Worm (Caenorhabditis elegans) whole organism, L1 larva: ENCODE results near the gene F23A7.3.

ENCODE experiments used
- Y116A8C.19 ChIP-seq: sonication (generic microtip); optimal IDR thresholded peaks from 2 replicates; lab custom pipeline; 2016; ENCODE audit warnings: missing compliant biosample characterization, missing genetic modification characterization, borderline replicate concordance
- aha-1 ChIP-seq: fragments of 150-350 bp; optimal IDR thresholded peaks from 2 replicates; lab custom pipeline; 2014; ENCODE audit warnings: missing biosample characterization, missing genetic modification characterization
- alr-1 ChIP-seq: fragments of 200-800 bp; sonication (Bioruptor generic); optimal IDR thresholded peaks from 2 replicates; lab custom pipeline; 2018; ENCODE audit warnings: borderline replicate concordance, mild to moderate bottlenecking, missing genetic modification characterization, missing compliant biosample characterization
- aly-2 ChIP-seq: fragments of 150-350 bp; optimal IDR thresholded peaks from 2 replicates; lab custom pipeline; 2014; ENCODE audit warnings: missing biosample characterization, missing genetic modification characterization
- blmp-1 ChIP-seq: fragments of 150-350 bp; optimal IDR thresholded peaks from 2 replicates; lab custom pipeline; 2014; ENCODE audit warnings: missing biosample characterization, missing genetic modification characterization
- ceh-63 ChIP-seq: fragments of 200-800 bp; sonication (Bioruptor generic); optimal IDR thresholded peaks from 2 replicates; lab custom pipeline; 2018; ENCODE audit warnings: mild to moderate bottlenecking, missing genetic modification characterization, missing compliant biosample characterization
- ceh-8 ChIP-seq: fragments of 200-800 bp; sonication (Bioruptor generic); optimal IDR thresholded peaks from 2 replicates; lab custom pipeline; 2018; ENCODE audit warnings: mild to moderate bottlenecking, missing genetic modification characterization, moderate library complexity, missing compliant biosample characterization
- ceh-82 ChIP-seq, 3 experiments: fragments of 150-350 bp in 1 of 3; sonication (generic microtip) in 2 of 3; optimal IDR thresholded peaks; 2 replicates each; lab custom pipeline; 2014 to 2017; ENCODE audit warnings: missing biosample characterization in 3 of 3, missing genetic modification characterization in 3 of 3
- ceh-88 ChIP-seq: fragments of 200-800 bp; sonication (Bioruptor generic); IDR thresholded peaks from 2 replicates; pipeline ENCODE4 v1.3.6; 2022; ENCODE audit warnings: missing genetic modification characterization, missing compliant biosample characterization
- ces-1 ChIP-seq: fragments of 150-350 bp; optimal IDR thresholded peaks from 2 replicates; lab custom pipeline; 2014; ENCODE audit warnings: missing biosample characterization, missing genetic modification reagents, missing genetic modification characterization
- dsc-1 ChIP-seq: sonication (generic microtip); optimal IDR thresholded peaks from 2 replicates; lab custom pipeline; 2016; ENCODE audit warnings: mild to moderate bottlenecking, missing genetic modification characterization, missing compliant biosample characterization
- efl-1 ChIP-seq, 4 experiments: fragments of 150-350 bp; optimal IDR thresholded peaks in 3 of 4; peaks in 1 of 4; 1 replicate in 1 of 4; 2 replicates in 3 of 4; lab custom pipeline; 2014; ENCODE audit warnings: missing biosample characterization in 2 of 4, missing genetic modification characterization in 2 of 4, missing genetic modification reagents in 2 of 4
- efl-3 ChIP-seq: fragments of 200-800 bp; sonication (Bioruptor generic); optimal IDR thresholded peaks from 2 replicates; lab custom pipeline; 2018; ENCODE audit warnings: mild to moderate bottlenecking, missing genetic modification characterization, missing compliant biosample characterization
- egl-13 ChIP-seq: sonication (generic microtip); optimal IDR thresholded peaks from 2 replicates; lab custom pipeline; 2016; ENCODE audit warnings: missing genotype, missing genetic modification reagents, missing genetic modification characterization, missing compliant biosample characterization
- elt-2 ChIP-seq: sonication (generic microtip); optimal IDR thresholded peaks from 2 replicates; lab custom pipeline; 2016; ENCODE audit warnings: missing genetic modification characterization, mild to moderate bottlenecking, inconsistent platforms, missing compliant biosample characterization, missing genetic modification reagents
- fkh-10 ChIP-seq: sonication (generic microtip); optimal IDR thresholded peaks from 2 replicates; lab custom pipeline; 2017; ENCODE audit warnings: missing biosample characterization, missing genetic modification reagents, missing genetic modification characterization
- fkh-8 ChIP-seq: sonication (generic microtip); optimal IDR thresholded peaks from 2 replicates; lab custom pipeline; 2016; ENCODE audit warnings: mild to moderate bottlenecking, missing genetic modification characterization, missing compliant biosample characterization
- hlh-17 ChIP-seq: fragments of 200-800 bp; sonication (Bioruptor generic); optimal IDR thresholded peaks from 2 replicates; lab custom pipeline; 2018; ENCODE audit warnings: missing genetic modification characterization, mild to moderate bottlenecking, missing compliant biosample characterization, moderate library complexity, borderline replicate concordance
- hlh-4 ChIP-seq: sonication (generic microtip); optimal IDR thresholded peaks from 2 replicates; lab custom pipeline; 2016; ENCODE audit warnings: mild to moderate bottlenecking, missing genetic modification characterization, missing compliant biosample characterization
- irx-1 ChIP-seq: sonication (generic microtip); optimal IDR thresholded peaks from 2 replicates; lab custom pipeline; 2016; ENCODE audit warnings: missing genetic modification characterization, missing compliant biosample characterization
- isw-1 ChIP-seq: fragments of 200-800 bp; sonication (Bioruptor generic); IDR thresholded peaks from 2 replicates; pipeline ENCODE4 v1.3.6; 2022; ENCODE audit warnings: missing genetic modification characterization, missing compliant biosample characterization
- jun-1 ChIP-seq: fragments of 150-350 bp; optimal IDR thresholded peaks from 2 replicates; lab custom pipeline; 2014; ENCODE audit warnings: missing biosample characterization, missing genetic modification reagents, missing genetic modification characterization
- lin-14 ChIP-seq: fragments of 200-800 bp; sonication (Bioruptor generic); optimal IDR thresholded peaks from 2 replicates; lab custom pipeline; 2018; ENCODE audit warnings: mild to moderate bottlenecking, missing genetic modification characterization, moderate library complexity, missing compliant biosample characterization
- lin-15B ChIP-seq: fragments of 150-350 bp; sonication (generic microtip); optimal IDR thresholded peaks from 3 replicates; lab custom pipeline; 2014; ENCODE audit warnings: missing biosample characterization, missing genetic modification characterization
- lin-35 ChIP-seq, 2 experiments: fragments of 150-350 bp; optimal IDR thresholded peaks; 2 replicates each; lab custom pipeline; 2014; ENCODE audit warnings: missing biosample characterization in 2 of 2, missing genetic modification characterization in 2 of 2, missing genetic modification reagents in 2 of 2
- lin-39 ChIP-seq: fragments of 150-350 bp; optimal IDR thresholded peaks from 2 replicates; lab custom pipeline; 2014; ENCODE audit warnings: missing biosample characterization, missing genetic modification reagents, missing genetic modification characterization
- lir-3 ChIP-seq: sonication (generic microtip); optimal IDR thresholded peaks from 2 replicates; lab custom pipeline; 2016; ENCODE audit warnings: mild to moderate bottlenecking, missing genetic modification characterization, moderate library complexity, missing compliant biosample characterization; ENCODE audit not compliant: poor library complexity
- lsy-2 ChIP-seq, 2 experiments: fragments of 150-350 bp; optimal IDR thresholded peaks; 2 replicates each; lab custom pipeline; 2014; ENCODE audit warnings: missing biosample characterization in 2 of 2, missing genetic modification characterization in 2 of 2
- mab-9 ChIP-seq: fragments of 200-800 bp; sonication (Bioruptor generic); IDR thresholded peaks from 2 replicates; pipeline ENCODE4 v1.3.6; 2022; ENCODE audit warnings: missing genetic modification reagents, missing genetic modification characterization, missing compliant biosample characterization
- mdl-1 ChIP-seq, 2 experiments: fragments of 150-350 bp; optimal IDR thresholded peaks; 2 replicates each; lab custom pipeline; 2014 to 2017; ENCODE audit warnings: missing biosample characterization in 2 of 2, missing genetic modification characterization in 2 of 2, inconsistent platforms in 1 of 2
- mep-1 ChIP-seq: fragments of 150-350 bp; optimal IDR thresholded peaks from 2 replicates; lab custom pipeline; 2014; ENCODE audit warnings: missing biosample characterization, missing genetic modification characterization
- nhr-19 ChIP-seq: fragments of 200-800 bp; sonication (Bioruptor generic); conservative IDR thresholded peaks from 2 replicates; pipeline ENCODE4 v1.3.6; 2022; ENCODE audit warnings: missing genetic modification characterization, missing compliant biosample characterization
- nhr-20 ChIP-seq: sonication (generic microtip); optimal IDR thresholded peaks from 2 replicates; lab custom pipeline; 2016; ENCODE audit warnings: mild to moderate bottlenecking, missing genetic modification characterization, missing compliant biosample characterization
- nhr-47 ChIP-seq: sonication (generic microtip); optimal IDR thresholded peaks from 2 replicates; lab custom pipeline; 2016; ENCODE audit warnings: mild to moderate bottlenecking, missing genetic modification characterization, moderate library complexity, missing compliant biosample characterization
- nhr-71 ChIP-seq: sonication (generic microtip); optimal IDR thresholded peaks from 2 replicates; lab custom pipeline; 2016; ENCODE audit warnings: mild to moderate bottlenecking, missing genetic modification characterization, moderate library complexity, missing compliant biosample characterization
- pax-3 ChIP-seq: fragments of 200-800 bp; sonication (Bioruptor generic); optimal IDR thresholded peaks from 2 replicates; lab custom pipeline; 2018; ENCODE audit warnings: mild to moderate bottlenecking, missing genetic modification characterization, moderate library complexity, missing compliant biosample characterization
- pqm-1 ChIP-seq: sonication (generic microtip); optimal IDR thresholded peaks from 3 replicates; lab custom pipeline; 2017; ENCODE audit warnings: missing biosample characterization, missing genetic modification characterization
- skn-1 ChIP-seq: fragments of 150-350 bp; optimal IDR thresholded peaks from 2 replicates; lab custom pipeline; 2014; ENCODE audit warnings: missing biosample characterization, missing genetic modification characterization
- snpc-4 ChIP-seq: fragments of 150-350 bp; optimal IDR thresholded peaks from 2 replicates; lab custom pipeline; 2014; ENCODE audit warnings: missing biosample characterization, missing genetic modification characterization
- snu-23 ChIP-seq: sonication (generic microtip); optimal IDR thresholded peaks from 2 replicates; lab custom pipeline; 2016; ENCODE audit warnings: missing genetic modification characterization, missing compliant biosample characterization
- sox-4 ChIP-seq: sonication (generic microtip); optimal IDR thresholded peaks from 2 replicates; lab custom pipeline; 2016; ENCODE audit warnings: missing genetic modification characterization, missing compliant biosample characterization
- sptf-1 ChIP-seq: fragments of 150-350 bp; optimal IDR thresholded peaks from 2 replicates; lab custom pipeline; 2014; ENCODE audit warnings: missing biosample characterization, missing genetic modification characterization
- swsn-7 ChIP-seq: sonication (generic microtip); optimal IDR thresholded peaks from 2 replicates; lab custom pipeline; 2016; ENCODE audit warnings: missing genetic modification characterization, missing compliant biosample characterization
- tbx-2 ChIP-seq: sonication (generic microtip); optimal IDR thresholded peaks from 2 replicates; lab custom pipeline; 2016; ENCODE audit warnings: missing genetic modification characterization, missing compliant biosample characterization
- unc-86 ChIP-seq: sonication (generic microtip); optimal IDR thresholded peaks from 2 replicates; lab custom pipeline; 2016; ENCODE audit warnings: missing genetic modification characterization, missing compliant biosample characterization
- unc-98 ChIP-seq: fragments of 200-800 bp; sonication (Bioruptor generic); IDR thresholded peaks from 2 replicates; pipeline ENCODE4 v1.3.6; 2022; ENCODE audit warnings: missing genetic modification characterization, missing compliant biosample characterization
- vab-15 ChIP-seq: sonication (generic microtip); optimal IDR thresholded peaks from 2 replicates; lab custom pipeline; 2017; ENCODE audit warnings: missing genotype, mild to moderate bottlenecking, missing genetic modification characterization, missing compliant biosample characterization
- xbp-1 ChIP-seq: sonication (generic microtip); optimal IDR thresholded peaks from 2 replicates; lab custom pipeline; 2016; ENCODE audit warnings: missing genetic modification characterization, missing compliant biosample characterization
- zag-1 ChIP-seq: fragments of 150-350 bp; optimal IDR thresholded peaks from 2 replicates; lab custom pipeline; 2014; ENCODE audit warnings: missing biosample characterization, missing genetic modification characterization

F23A7.3 gene

ce11 chrX:16202229-16202628 is 17.6 kb upstream of the F23A7.3 start:
- TF ChIP-seq lsy-2 (tag; optimal IDR thresholded peaks at IDR 0.05; lab: Kevin White, UChicago), result peak in 1 of 2 experiments; percentile 34
- TF ChIP-seq sox-4, result peak; percentile 27
- no peak for TF ChIP-seq zag-1 (tag; lab: Kevin White, UChicago)
- no peak for TF ChIP-seq ceh-8 (GFP tag; lab: Kevin White, UChicago)
- peak; percentile 62 for TF ChIP-seq egl-13 (tag; lab: Kevin White, UChicago)
- peak; percentile 54 for TF ChIP-seq nhr-71 (tag; lab: Kevin White, UChicago)
- TF ChIP-seq lin-14 (GFP tag; lab: Kevin White, UChicago), result peak; percentile 64
- peak in 1 of 2 experiments; percentile 11 for TF ChIP-seq efl-1 (optimal IDR thresholded peaks at IDR 0.05; lab: Kevin White, UChicago)
- peak in 1 of 2 experiments; percentile 67 for TF ChIP-seq efl-1 (GFP tag; optimal IDR thresholded peaks at IDR 0.05 in 1 of 2; lab: Kevin White, UChicago)
- peak; percentile 22 for TF ChIP-seq isw-1 (GFP tag; lab: Robert Waterston, UW)
- no peak for TF ChIP-seq lin-39
- TF ChIP-seq mep-1 (tag; lab: Kevin White, UChicago), result peak; percentile 18
- TF ChIP-seq lin-35 (GFP tag; optimal IDR thresholded peaks at IDR 0.05; lab: Kevin White, UChicago), result peak in 1 of 2 experiments; percentile 11
- TF ChIP-seq nhr-20 (tag; lab: Kevin White, UChicago), result peak; percentile 28
- peak; percentile 90 for TF ChIP-seq fkh-10 (GFP tag; lab: Kevin White, UChicago)
- TF ChIP-seq blmp-1 (tag; lab: Kevin White, UChicago), result peak; percentile 13
- TF ChIP-seq mdl-1 (tag; optimal IDR thresholded peaks at IDR 0.05; lab: Kevin White, UChicago), result no peak
- TF ChIP-seq skn-1 (tag; lab: Kevin White, UChicago), result peak; percentile 30
- peak; percentile 48 for TF ChIP-seq jun-1 (tag; lab: Kevin White, UChicago)
- TF ChIP-seq pqm-1 (tag; lab: Kevin White, UChicago), result no peak
- peak; percentile 24; the same call in 1 of the 2 replicates for TF ChIP-seq nhr-19 (GFP tag; lab: Robert Waterston, UW)
- TF ChIP-seq ceh-82 (tag; optimal IDR thresholded peaks at IDR 0.05; lab: Kevin White, UChicago), result peak; percentile 5 to 45 (median 35)
- peak; percentile 68 for TF ChIP-seq dsc-1 (tag; lab: Kevin White, UChicago)
- TF ChIP-seq ceh-88 (GFP tag; lab: Robert Waterston, UW), result no peak
- no peak for TF ChIP-seq aha-1 (tag; lab: Kevin White, UChicago)
- TF ChIP-seq pax-3 (tag; lab: Kevin White, UChicago), result peak; percentile 8
- TF ChIP-seq mab-9 (GFP tag; lab: Robert Waterston, UW), result peak; percentile 22; the same call in 1 of the 2 replicates
- TF ChIP-seq swsn-7 (tag; lab: Kevin White, UChicago), result peak; percentile 35
- TF ChIP-seq tbx-2, result peak; percentile 51
- TF ChIP-seq nhr-47 (tag; lab: Kevin White, UChicago), result peak; percentile 77
- TF ChIP-seq snu-23 (GFP tag; lab: Kevin White, UChicago), result peak; percentile 53
- peak; percentile 65 for TF ChIP-seq fkh-8
- TF ChIP-seq sptf-1 (tag; lab: Kevin White, UChicago), result no peak
- peak; percentile 47 for TF ChIP-seq irx-1
- TF ChIP-seq unc-86 (tag; lab: Kevin White, UChicago), result peak; percentile 70

DNA sequence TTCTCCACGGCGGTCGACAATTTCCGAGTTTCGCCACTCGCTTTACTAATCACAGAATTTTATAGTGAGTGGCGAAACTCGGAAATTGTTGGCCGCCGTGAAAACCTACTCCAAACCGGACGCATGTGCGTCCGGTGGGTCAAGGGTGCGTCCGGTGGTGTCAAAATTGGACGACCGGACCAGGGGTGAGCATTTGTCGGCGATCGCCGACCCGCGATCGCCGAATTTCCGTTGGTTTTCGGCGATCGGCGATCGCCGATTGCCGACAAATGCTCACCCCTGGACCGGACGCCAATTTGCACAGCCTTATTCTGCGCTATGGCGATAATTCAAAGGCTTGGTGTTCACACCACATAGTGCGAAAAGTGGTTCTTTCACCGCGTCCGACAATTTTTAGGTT is 15.5 kb upstream of the F23A7.3 start:
- TF ChIP-seq hlh-4 (tag; lab: Kevin White, UChicago) (no peak), nhr-20 (tag; lab: Kevin White, UChicago) (no peak), lir-3 (tag; lab: Kevin White, UChicago) (no peak), elt-2 (tag; lab: Kevin White, UChicago) (no peak), ceh-82 (tag; optimal IDR thresholded peaks at IDR 0.05; lab: Kevin White, UChicago) (no peak)

- peak; percentile 37 for TF ChIP-seq efl-3 (GFP tag; lab: Kevin White, UChicago)
- TF ChIP-seq xbp-1 (tag; lab: Kevin White, UChicago), result peak; percentile 71
- peak; percentile 6 for TF ChIP-seq aly-2
- TF ChIP-seq Y116A8C.19 (tag; lab: Kevin White, UChicago), result no peak
- TF ChIP-seq lin-15B (tag; lab: Kevin White, UChicago), result no peak
- TF ChIP-seq snpc-4 (tag; lab: Kevin White, UChicago), result peak; percentile 74
- no peak for TF ChIP-seq alr-1 (tag; lab: Kevin White, UChicago)
- TF ChIP-seq pqm-1 (tag; lab: Kevin White, UChicago), result no peak
- TF ChIP-seq unc-86 (tag; lab: Kevin White, UChicago), result peak; percentile 57
- TF ChIP-seq vab-15 (tag; lab: Kevin White, UChicago), result peak; percentile 47
- TF ChIP-seq hlh-17 (GFP tag; lab: Kevin White, UChicago), result no peak
- TF ChIP-seq unc-98 (GFP tag; lab: Robert Waterston, UW), result no peak
- peak; percentile 11 for TF ChIP-seq ceh-63
- no peak for TF ChIP-seq ces-1 (GFP tag; lab: Kevin White, UChicago)
- TF ChIP-seq lsy-2 (tag; optimal IDR thresholded peaks at IDR 0.05; lab: Kevin White, UChicago), result peak; percentile 55 to 80
These were observed 13.9 kb upstream of the F23A7.3 start for ce11 chrX:16205880-16206279.
